Worm (Caenorhabditis elegans) whole organism, mixed stage, embryonic: ENCODE measurements around the gene atf-2.
A peak's percentile ranks its signal among the peaks of the same experiment; 100 is the strongest.

Source experiments
- M03D4.4 ChIP-seq: sonication (generic microtip); optimal IDR thresholded peaks from 2 replicates; lab custom pipeline; 2017; ENCODE audit warnings: mild to moderate bottlenecking, missing genetic modification characterization, missing compliant biosample characterization
- bed-3 ChIP-seq: fragments of 200-800 bp; sonication (Bioruptor generic); optimal IDR thresholded peaks from 3 replicates; lab custom pipeline; 2018; ENCODE audit warnings: mild to moderate bottlenecking, missing genetic modification characterization, moderate library complexity, missing compliant biosample characterization
- ceh-39 ChIP-seq: fragments of 150-350 bp; optimal IDR thresholded peaks from 2 replicates; lab custom pipeline; 2014; ENCODE audit warnings: missing biosample characterization, missing genetic modification characterization
- ceh-43 ChIP-seq: fragments of 200-800 bp; sonication (Bioruptor generic); optimal IDR thresholded peaks from 2 replicates; lab custom pipeline; 2018; ENCODE audit warnings: mild to moderate bottlenecking, missing genetic modification characterization, moderate library complexity, missing compliant biosample characterization
- ceh-83 ChIP-seq: fragments of 200-800 bp; sonication (Bioruptor generic); optimal IDR thresholded peaks from 2 replicates; lab custom pipeline; 2018; ENCODE audit warnings: mild to moderate bottlenecking, missing genetic modification characterization, missing compliant biosample characterization
- cnd-1 ChIP-seq: fragments of 200-800 bp; sonication (Bioruptor generic); optimal IDR thresholded peaks from 2 replicates; lab custom pipeline; 2018; ENCODE audit warnings: mild to moderate bottlenecking, missing genetic modification characterization, missing compliant biosample characterization
- drap-1 ChIP-seq: fragments of 200-800 bp; sonication (Bioruptor generic); optimal IDR thresholded peaks from 3 replicates; lab custom pipeline; 2018; ENCODE audit warnings: mild to moderate bottlenecking, missing genetic modification characterization, missing compliant biosample characterization
- elt-1 ChIP-seq: sonication (generic microtip); optimal IDR thresholded peaks from 2 replicates; lab custom pipeline; 2017; ENCODE audit warnings: missing genetic modification characterization, mild to moderate bottlenecking, missing compliant biosample characterization, antibody characterized with exemption, moderate library complexity, borderline replicate concordance; ENCODE audit not compliant: insufficient read depth
- elt-3 ChIP-seq: fragments of 150-350 bp; optimal IDR thresholded peaks from 2 replicates; lab custom pipeline; 2014; ENCODE audit warnings: missing biosample characterization, missing genetic modification characterization
- flh-1 ChIP-seq: fragments of 200-800 bp; sonication (Bioruptor generic); optimal IDR thresholded peaks from 2 replicates; lab custom pipeline; 2018; ENCODE audit warnings: mild to moderate bottlenecking, missing genetic modification characterization, moderate library complexity, missing compliant biosample characterization
- hlh-1 ChIP-seq: fragments of 150-350 bp; optimal IDR thresholded peaks from 2 replicates; lab custom pipeline; 2014; ENCODE audit warnings: missing biosample characterization, missing genetic modification reagents, missing genetic modification characterization
- lin-13 ChIP-seq: fragments of 150-350 bp; optimal IDR thresholded peaks from 2 replicates; lab custom pipeline; 2014; ENCODE audit warnings: missing biosample characterization, missing genetic modification characterization
- lin-32 ChIP-seq: fragments of 200-800 bp; sonication (Bioruptor generic); optimal IDR thresholded peaks from 2 replicates; lab custom pipeline; 2018; ENCODE audit warnings: mild to moderate bottlenecking, missing genetic modification characterization, missing compliant biosample characterization
- lsy-2 ChIP-seq: fragments of 150-350 bp; optimal IDR thresholded peaks from 2 replicates; lab custom pipeline; 2014; ENCODE audit warnings: missing biosample characterization, missing genetic modification characterization
- mls-2 ChIP-seq: sonication (generic microtip); optimal IDR thresholded peaks from 2 replicates; lab custom pipeline; 2016; ENCODE audit warnings: mild to moderate bottlenecking, missing genetic modification characterization, moderate library complexity, missing compliant biosample characterization
- nhr-12 ChIP-seq: fragments of 150-350 bp; optimal IDR thresholded peaks from 2 replicates; lab custom pipeline; 2014; ENCODE audit warnings: missing biosample characterization, missing genetic modification characterization
- nhr-2 ChIP-seq: fragments of 150-350 bp; optimal IDR thresholded peaks from 2 replicates; lab custom pipeline; 2014; ENCODE audit warnings: missing biosample characterization, missing genetic modification characterization
- nhr-237 ChIP-seq: fragments of 150-350 bp; optimal IDR thresholded peaks from 2 replicates; lab custom pipeline; 2014; ENCODE audit warnings: missing biosample characterization, missing genetic modification characterization
- nhr-28 ChIP-seq: fragments of 150-350 bp; optimal IDR thresholded peaks from 2 replicates; lab custom pipeline; 2014; ENCODE audit warnings: missing biosample characterization, missing genetic modification characterization
- nhr-76 ChIP-seq: sonication (generic microtip); optimal IDR thresholded peaks from 2 replicates; lab custom pipeline; 2017; ENCODE audit warnings: missing biosample characterization, missing genetic modification characterization
- pha-4 ChIP-seq: fragments of 150-350 bp; optimal IDR thresholded peaks from 2 replicates; lab custom pipeline; 2018; ENCODE audit warnings: missing biosample characterization, missing genetic modification reagents, missing genetic modification characterization
- sem-2 ChIP-seq: fragments of 200-800 bp; sonication (Bioruptor generic); optimal IDR thresholded peaks from 2 replicates; lab custom pipeline; 2018; ENCODE audit warnings: mild to moderate bottlenecking, missing genetic modification characterization, missing compliant biosample characterization
- snpc-4 ChIP-seq: fragments of 150-350 bp; optimal IDR thresholded peaks from 2 replicates; lab custom pipeline; 2014; ENCODE audit warnings: missing biosample characterization, missing genetic modification characterization
- tbx-8 ChIP-seq: fragments of 200-800 bp; sonication (Bioruptor generic); optimal IDR thresholded peaks from 2 replicates; lab custom pipeline; 2018; ENCODE audit warnings: mild to moderate bottlenecking, missing genetic modification characterization, moderate library complexity, missing compliant biosample characterization
- unc-120 ChIP-seq: sonication (generic microtip); optimal IDR thresholded peaks from 2 replicates; lab custom pipeline; 2017; ENCODE audit warnings: missing genetic modification characterization, missing compliant biosample characterization; ENCODE audit not compliant: poor library complexity, severe bottlenecking
- unc-39 ChIP-seq: fragments of 150-350 bp; optimal IDR thresholded peaks from 2 replicates; lab custom pipeline; 2014; ENCODE audit warnings: missing biosample characterization, missing genetic modification characterization
- unc-62 ChIP-seq: fragments of 150-350 bp; optimal IDR thresholded peaks from 2 replicates; lab custom pipeline; 2014; ENCODE audit warnings: missing biosample characterization, missing genetic modification reagents, missing genetic modification characterization
- zip-8 ChIP-seq: fragments of 150-350 bp; optimal IDR thresholded peaks from 2 replicates; lab custom pipeline; 2014; ENCODE audit warnings: missing biosample characterization, missing genetic modification characterization
- ztf-11 ChIP-seq: fragments of 150-350 bp; optimal IDR thresholded peaks from 2 replicates; lab custom pipeline; 2014; ENCODE audit warnings: missing biosample characterization, missing genetic modification characterization

The atf-2 gene

DNA sequence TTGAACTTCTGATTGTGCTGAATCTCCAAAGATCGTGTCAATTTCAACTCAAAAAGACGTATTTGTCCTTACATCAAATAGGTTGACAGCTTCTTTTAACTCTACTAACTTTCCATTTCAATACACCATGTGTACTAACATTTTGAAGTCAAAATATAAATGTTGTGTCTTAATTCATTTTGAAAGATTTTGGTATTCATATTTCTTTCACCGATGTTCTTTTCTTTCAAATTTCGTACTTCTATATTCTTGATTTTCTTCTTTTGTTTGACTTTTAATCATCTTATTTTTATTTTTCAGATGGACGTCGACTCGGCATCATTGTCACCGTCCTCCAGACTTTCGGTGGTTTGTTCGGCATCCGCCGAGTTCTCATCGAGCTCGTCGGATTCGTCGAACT is at the start of gene atf-2:
Gene atf-2 (plus strand): TSS at position 301 of the 400 bp plus-strand sequence.
- no peak for TF ChIP-seq flh-1 (GFP tag; lab: Kevin White, UChicago)
- no peak for TF ChIP-seq ceh-43 (GFP tag; lab: Kevin White, UChicago)
- TF ChIP-seq ztf-11 (tag; lab: Kevin White, UChicago) = no peak
- no peak for TF ChIP-seq nhr-76 (tag; lab: Kevin White, UChicago)
- TF ChIP-seq nhr-2 (tag; lab: Kevin White, UChicago) = no peak
- no peak for TF ChIP-seq cnd-1 (tag; lab: Kevin White, UChicago)
- no peak for TF ChIP-seq lsy-2 (tag; lab: Kevin White, UChicago)
- no peak for TF ChIP-seq tbx-8 (GFP tag; lab: Kevin White, UChicago)
- no peak for TF ChIP-seq lin-32 (GFP tag; lab: Kevin White, UChicago)
- TF ChIP-seq mls-2 (tag; lab: Kevin White, UChicago) = no peak
- no peak for TF ChIP-seq nhr-237 (tag; lab: Kevin White, UChicago)
- TF ChIP-seq ceh-83 (GFP tag; lab: Kevin White, UChicago) = no peak
- no peak for TF ChIP-seq lin-13 (tag; lab: Kevin White, UChicago)
- TF ChIP-seq elt-3 (tag; lab: Kevin White, UChicago) = no peak
- TF ChIP-seq drap-1 (GFP tag; lab: Kevin White, UChicago) = no peak
- no peak for TF ChIP-seq zip-8 (tag; lab: Kevin White, UChicago)
- TF ChIP-seq ceh-39 (tag; lab: Kevin White, UChicago) = no peak
- TF ChIP-seq M03D4.4 (tag; lab: Kevin White, UChicago) = no peak
- no peak for TF ChIP-seq elt-1 (tag; lab: Kevin White, UChicago)
- TF ChIP-seq pha-4 (tag; lab: Kevin White, UChicago) = no peak

ce11 chrII:8703729-8704128 is 48.1 kb upstream of the atf-2 start, which contains the start of gene ceh-7:
Gene ceh-7 (minus strand): TSS chrII:8703829.
- TF ChIP-seq nhr-237 (tag; lab: Kevin White, UChicago) (no peak), cnd-1 (tag; lab: Kevin White, UChicago) (no peak), ztf-11 (tag; lab: Kevin White, UChicago) (no peak), elt-3 (tag; lab: Kevin White, UChicago) (no peak), flh-1 (GFP tag; lab: Kevin White, UChicago) (no peak), bed-3 (GFP tag; lab: Kevin White, UChicago) (no peak), sem-2 (GFP tag; lab: Kevin White, UChicago) (no peak), zip-8 (tag; lab: Kevin White, UChicago) (no peak), ceh-39 (tag; lab: Kevin White, UChicago) (no peak), unc-39 (tag; lab: Kevin White, UChicago) (no peak), ceh-83 (GFP tag; lab: Kevin White, UChicago) (no peak), pha-4 (tag; lab: Kevin White, UChicago) (no peak), snpc-4 (tag; lab: Kevin White, UChicago) (no peak)

- TF ChIP-seq unc-120 (tag; lab: Kevin White, UChicago) = no peak
- no peak for TF ChIP-seq lin-32 (GFP tag; lab: Kevin White, UChicago)
- no peak for TF ChIP-seq elt-3 (tag; lab: Kevin White, UChicago)
- no peak for TF ChIP-seq bed-3 (GFP tag; lab: Kevin White, UChicago)
Measured at ce11 chrII:8704413-8704874, 47.3 kb upstream of the atf-2 start, which contains the start of gene prx-5. Gene prx-5 (plus strand): TSS chrII:8704824.

- TF ChIP-seq unc-120 (tag; lab: Kevin White, UChicago) (peak; percentile 3), lin-13 (tag; lab: Kevin White, UChicago) (no peak), hlh-1 (tag; lab: Kevin White, UChicago) (peak; percentile 35), unc-62 (GFP tag; lab: Kevin White, UChicago) (peak; percentile 20)
Measured at ce11 chrII:8707024-8707423, 44.8 kb upstream of the atf-2 start, which contains the start of gene cup-16. Gene cup-16 (plus strand): TSS chrII:8707155.

ce11 chrII:8710317-8710716 is 41.5 kb upstream of the atf-2 start, which contains the start of gene srg-15:
Gene srg-15 (minus strand): TSS chrII:8710417.
- TF ChIP-seq lin-32 (GFP tag; lab: Kevin White, UChicago) (no peak), nhr-12 (no peak), bed-3 (GFP tag; lab: Kevin White, UChicago) (no peak), cnd-1 (tag; lab: Kevin White, UChicago) (no peak), zip-8 (tag; lab: Kevin White, UChicago) (no peak), nhr-28 (tag; lab: Kevin White, UChicago) (no peak), tbx-8 (GFP tag; lab: Kevin White, UChicago) (no peak), ztf-11 (tag; lab: Kevin White, UChicago) (no peak)
